Worm (Caenorhabditis elegans) whole organism, late embryonic: ENCODE results near the gene lgc-40.

ENCODE experiments used
- dmd-4 ChIP-seq: sonication (generic microtip); optimal IDR thresholded peaks from 2 replicates; lab custom pipeline; 2016; ENCODE audit warnings: borderline replicate concordance, missing genetic modification characterization, missing compliant biosample characterization
- fkh-10 ChIP-seq: fragments of 150-350 bp; optimal IDR thresholded peaks from 2 replicates; lab custom pipeline; 2014; ENCODE audit warnings: missing biosample characterization, missing genetic modification reagents, missing genetic modification characterization
- lin-11 ChIP-seq: fragments of 200-800 bp; sonication (Bioruptor generic); optimal IDR thresholded peaks from 2 replicates; lab custom pipeline; 2018; ENCODE audit warnings: mild to moderate bottlenecking, missing genetic modification characterization, missing compliant biosample characterization
- rnt-1 ChIP-seq: sonication (generic microtip); optimal IDR thresholded peaks from 2 replicates; lab custom pipeline; 2016; ENCODE audit warnings: missing genetic modification characterization, missing compliant biosample characterization
- sdc-2 ChIP-seq: sonication (generic microtip); optimal IDR thresholded peaks from 2 replicates; lab custom pipeline; 2016; ENCODE audit warnings: missing genotype, missing genetic modification characterization, missing compliant biosample characterization

ce11 chrX:2316859-2317258 is 43.0 kb upstream of the lgc-40 start:
- TF ChIP-seq dmd-4 (tag; lab: Kevin White, UChicago) (no peak), rnt-1 (no peak), fkh-10 (no peak), lin-11 (tag; lab: Kevin White, UChicago) (no peak), sdc-2 (tag; lab: Kevin White, UChicago) (no peak)
